Fruit fly (Drosophila melanogaster): ENCODE measurements around the gene CG8036.

dm6 chr3R:8635778-8636177, 31.9 kb upstream of the CG8036 start, which contains the start of gene Or85e:
- TF ChIP-seq CG6276 (GFP tag; optimal IDR thresholded peaks at IDR 0.05) (no peak), Sox102F (GFP tag; optimal IDR thresholded peaks at IDR 0.05) (no peak), net (GFP tag; optimal IDR thresholded peaks at IDR 0.05) (no peak), fd85E (GFP tag; optimal IDR thresholded peaks at IDR 0.05) (no peak), Sox15 (GFP tag; optimal IDR thresholded peaks at IDR 0.05) (no peak), acj6 (GFP tag; optimal IDR thresholded peaks at IDR 0.05) (no peak), Gug (GFP tag; IDR thresholded peaks at IDR 0.05) (no peak), CG32006 (GFP tag; optimal IDR thresholded peaks at IDR 0.05) (no peak), CG4318 (GFP tag; optimal IDR thresholded peaks at IDR 0.05) (no peak), CG9139 (GFP tag; optimal IDR thresholded peaks at IDR 0.05) (no peak), Eip78C (GFP tag) (no peak), Hr38 (GFP tag; optimal IDR thresholded peaks at IDR 0.05) (no peak), CG7368 (GFP tag; optimal IDR thresholded peaks at IDR 0.05) (no peak)
